Worm (Caenorhabditis elegans): ENCODE results near the gene mtre-1.

Gene mtre-1

DNA sequence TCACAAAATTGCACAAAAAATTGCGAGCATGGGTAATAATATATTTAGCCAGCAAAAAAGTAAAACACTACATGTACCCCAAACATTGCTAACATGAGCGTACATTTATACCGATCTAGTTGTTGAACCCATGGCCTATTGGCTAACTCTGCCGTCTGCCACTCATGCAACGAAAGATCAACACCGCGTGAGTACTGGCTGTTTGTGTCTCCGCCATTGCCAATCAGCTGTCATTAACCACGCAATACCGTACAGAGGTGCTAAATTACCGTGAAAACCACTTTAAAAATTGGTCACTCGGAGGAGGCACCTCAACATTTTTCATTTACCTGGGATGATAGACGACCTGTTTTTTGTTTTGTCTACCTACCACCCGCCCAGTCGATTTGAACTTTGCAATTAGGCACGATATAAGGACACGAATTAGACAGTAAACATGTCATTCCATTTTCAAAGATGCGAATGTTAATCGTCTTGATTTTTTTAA, 25.0 kb upstream of the mtre-1 start, which contains the start of gene K02C4.2 (continued):
- TF ChIP-seq ceh-28 (tag; optimal IDR thresholded peaks at IDR 0.05) (no peak), Y48G9A.11 (GFP tag; IDR thresholded peaks at IDR 0.05) (peak; percentile 80; the same call in 1 of the 2 replicates), lin-29 (GFP tag; IDR thresholded peaks at IDR 0.05) (0 out of 2 replicates have a peak, but pooled peaks have one; percentile 40), daf-19 (GFP tag; conservative IDR thresholded peaks at IDR 0.05) (peak; percentile 68; the same call in 1 of the 2 replicates), hlh-11 (tag; optimal IDR thresholded peaks at IDR 0.05) (peak; percentile 94), ceh-32 (tag; optimal IDR thresholded peaks at IDR 0.05; ENCODE audit: poor library complexity) (no peak), ceh-20 (GFP tag; IDR thresholded peaks at IDR 0.05) (peak; percentile 79)

DNA sequence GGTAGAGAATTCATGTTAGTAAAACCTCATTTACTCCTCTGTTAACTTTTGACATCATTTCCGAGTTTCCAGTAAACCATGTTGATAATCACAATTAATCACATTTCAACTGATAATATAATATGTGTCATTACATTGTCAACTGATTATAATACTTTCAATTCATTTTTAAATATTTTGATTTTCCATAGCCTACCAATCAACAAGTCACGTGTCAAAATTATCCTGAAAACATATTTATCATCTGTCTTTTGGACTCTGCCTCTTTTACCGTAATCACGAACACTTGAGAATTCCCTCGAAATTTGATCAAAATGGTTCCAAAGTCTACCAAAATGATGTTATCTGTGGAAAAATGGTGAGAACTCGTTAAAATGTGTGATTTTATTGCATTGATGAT, 23.7 kb upstream of the mtre-1 start:
- TF ChIP-seq dmd-6 (GFP tag; IDR thresholded peaks at IDR 0.05) (peak; percentile 36; the same call in 1 of the 2 replicates), hlh-11 (tag; optimal IDR thresholded peaks at IDR 0.05) (peak; percentile 38), hlh-30 (tag; optimal IDR thresholded peaks at IDR 0.05; ENCODE audit: insufficient read depth) (peak; percentile 2), daf-16 (GFP tag; optimal IDR thresholded peaks at IDR 0.05) (no peak), daf-16 (tag; optimal IDR thresholded peaks at IDR 0.05) (peak; percentile 91), mep-1 (tag; optimal IDR thresholded peaks at IDR 0.05) (no peak), nhr-28 (tag; optimal IDR thresholded peaks at IDR 0.05) (peak; percentile 7), php-3 (GFP tag; IDR thresholded peaks at IDR 0.05) (0 out of 2 replicates have a peak, but pooled peaks have one; percentile 31), duxl-1 (tag; optimal IDR thresholded peaks at IDR 0.05; ENCODE audit: poor library complexity) (no peak), dve-1 (tag; optimal IDR thresholded peaks at IDR 0.05; ENCODE audit: insufficient read depth) (peak; percentile 77)

DNA sequence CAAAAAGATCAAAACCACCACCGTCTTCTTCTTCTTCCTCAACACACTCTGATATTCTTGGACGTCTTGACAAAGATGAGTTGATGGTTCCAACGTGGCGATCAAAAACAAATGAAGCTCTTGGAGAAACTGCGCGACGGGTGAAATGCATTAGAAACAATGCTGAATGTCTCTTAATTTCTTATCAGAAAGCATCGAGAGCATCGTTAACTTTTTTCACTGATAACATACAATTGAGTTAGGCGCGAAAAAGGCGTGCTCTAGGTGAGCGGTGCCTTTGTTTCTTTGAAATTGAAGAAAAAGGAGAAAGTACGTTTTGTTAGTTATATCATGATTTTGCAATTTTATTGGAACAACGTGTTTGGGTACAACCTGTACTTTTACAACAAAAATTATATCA, 22.8 kb upstream of the mtre-1 start, which contains the start of gene gpcp-2:
TSS of gene gpcp-2 (minus strand) at position 153 of the 400 bp plus-strand sequence.
- TF ChIP-seq dve-1 (tag; optimal IDR thresholded peaks at IDR 0.05; ENCODE audit: insufficient read depth) (peak; percentile 48), madf-9 (GFP tag; conservative IDR thresholded peaks at IDR 0.05) (no peak), pqm-1 (tag; optimal IDR thresholded peaks at IDR 0.05) (peak; percentile 66), ZK546.5 (tag; optimal IDR thresholded peaks at IDR 0.05) (no peak), daf-16 (GFP tag; optimal IDR thresholded peaks at IDR 0.05) (no peak), daf-16 (tag; optimal IDR thresholded peaks at IDR 0.05) (peak; percentile 29), tra-1 (GFP tag; IDR thresholded peaks at IDR 0.05) (no peak), fos-1 (tag; optimal IDR thresholded peaks at IDR 0.05) (no peak), snpc-4 (tag; optimal IDR thresholded peaks at IDR 0.05) (no peak), mep-1 (tag; optimal IDR thresholded peaks at IDR 0.05) (no peak), mdl-1 (tag; optimal IDR thresholded peaks at IDR 0.05) (no peak), duxl-1 (tag; optimal IDR thresholded peaks at IDR 0.05; ENCODE audit: poor library complexity) (no peak), unc-62 (GFP tag; optimal IDR thresholded peaks at IDR 0.05 in 1 of 2) (no peak), unc-62 (tag; optimal IDR thresholded peaks at IDR 0.05) (no peak), dmd-6 (GFP tag; IDR thresholded peaks at IDR 0.05) (peak; percentile 45), unc-39 (tag; optimal IDR thresholded peaks at IDR 0.05) (no peak)

DNA sequence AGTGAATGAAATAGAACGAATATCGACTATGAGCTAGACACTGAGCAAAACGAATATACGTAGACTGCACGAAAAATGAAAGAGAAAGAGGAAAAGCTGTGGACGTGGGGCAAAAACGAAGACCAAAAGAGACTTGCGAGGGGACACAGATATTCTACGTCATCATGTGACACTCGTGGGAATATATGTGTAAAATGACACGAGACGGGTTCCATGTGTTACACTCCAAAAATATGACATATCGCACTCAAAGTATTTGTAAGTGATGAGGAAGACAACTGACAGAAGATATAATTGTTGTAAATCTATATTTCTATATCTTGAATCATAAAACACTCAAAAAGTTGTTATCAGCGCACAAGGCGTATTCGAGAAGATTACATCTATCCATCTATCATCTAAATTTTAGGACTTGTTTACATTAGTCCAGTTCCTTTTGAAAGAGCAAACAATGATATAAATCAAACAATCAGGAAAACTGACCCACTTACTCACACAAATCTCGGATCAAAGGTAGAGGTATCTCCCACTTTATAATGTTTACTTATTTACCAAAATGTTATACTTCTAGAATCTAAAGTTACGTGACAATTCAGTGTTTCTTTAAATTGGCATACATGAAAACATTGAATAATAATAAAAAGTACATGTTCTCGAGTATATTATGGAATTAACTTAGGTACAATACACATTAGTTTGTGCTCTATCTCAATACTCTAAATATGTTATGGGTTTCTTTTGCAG, 21.6 kb upstream of the mtre-1 start:
- peak; percentile 74; the same call in 1 of the 2 replicates for TF ChIP-seq ceh-20 (GFP tag; IDR thresholded peaks at IDR 0.05)
- TF ChIP-seq hmg-1.1 (GFP tag; IDR thresholded peaks at IDR 0.05), result peak; percentile 58; the same call in 1 of the 2 replicates
- TF ChIP-seq mxl-3 (GFP tag; optimal IDR thresholded peaks at IDR 0.05), result peak; percentile 69
- no peak for TF ChIP-seq daf-19 (GFP tag; conservative IDR thresholded peaks at IDR 0.05)
- TF ChIP-seq dmd-6 (GFP tag; IDR thresholded peaks at IDR 0.05), result 0 out of 2 replicates have a peak, but pooled peaks have one; percentile 18
- TF ChIP-seq hlh-11 (tag; optimal IDR thresholded peaks at IDR 0.05), result peak; percentile 53
- no peak for TF ChIP-seq Y48G9A.11 (GFP tag; IDR thresholded peaks at IDR 0.05)
- peak; percentile 81 for TF ChIP-seq nhr-48 (tag; optimal IDR thresholded peaks at IDR 0.05)
- TF ChIP-seq mdl-1 (tag; optimal IDR thresholded peaks at IDR 0.05), result peak; percentile 24 to 67
- TF ChIP-seq R02D3.7 (tag; optimal IDR thresholded peaks at IDR 0.05), result no peak
- peak; percentile 16 for TF ChIP-seq nhr-28 (tag; optimal IDR thresholded peaks at IDR 0.05)
- peak; percentile 54 for TF ChIP-seq nhr-11 (tag; optimal IDR thresholded peaks at IDR 0.05)
- TF ChIP-seq hlh-30 (tag; optimal IDR thresholded peaks at IDR 0.05; ENCODE audit: insufficient read depth), result peak; percentile 94
- no peak for TF ChIP-seq zfp-3 (GFP tag; conservative IDR thresholded peaks at IDR 0.05)
- TF ChIP-seq lin-39 (tag; optimal IDR thresholded peaks at IDR 0.05), result no peak
- TF ChIP-seq zip-11 (GFP tag; IDR thresholded peaks at IDR 0.05), result no peak
- TF ChIP-seq dmd-9 (GFP tag; IDR thresholded peaks at IDR 0.05), result no peak
- TF ChIP-seq lsy-2 (tag; optimal IDR thresholded peaks at IDR 0.05), result peak in 1 of 2 experiments; percentile 66
- peak in 1 of 2 experiments; percentile 99 for TF ChIP-seq unc-62 (GFP tag; optimal IDR thresholded peaks at IDR 0.05 in 1 of 2)
- no peak for TF ChIP-seq unc-62 (tag; optimal IDR thresholded peaks at IDR 0.05)
- peak; percentile 38 for TF ChIP-seq rbr-2 (tag; optimal IDR thresholded peaks at IDR 0.05)
- peak in 1 of 2 experiments; percentile 41 for TF ChIP-seq hif-1 (tag; optimal IDR thresholded peaks at IDR 0.05)
- TF ChIP-seq T26A8.4 (GFP tag; IDR thresholded peaks at IDR 0.05), result 0 out of 2 replicates have a peak, but pooled peaks have one; percentile 23
- TF ChIP-seq daf-16 (GFP tag; optimal IDR thresholded peaks at IDR 0.05), result peak in 1 of 2 experiments; percentile 63
- TF ChIP-seq daf-16 (tag; optimal IDR thresholded peaks at IDR 0.05), result no peak
- 0 out of 2 replicates have a peak, but pooled peaks have one; percentile 28 for TF ChIP-seq lin-38 (GFP tag; IDR thresholded peaks at IDR 0.05)

Measured in whole organism, L4 larva.